Worm (Caenorhabditis elegans) whole organism, L3 larva: Measurements from ENCODE around the gene F32D8.12.

Experiments
- R02D3.7 ChIP-seq: fragments of 150-350 bp; optimal IDR thresholded peaks from 2 replicates; lab custom pipeline; 2014; ENCODE audit warnings: missing biosample characterization, missing genetic modification characterization
- ceh-9 ChIP-seq: sonication (generic microtip); optimal IDR thresholded peaks from 2 replicates; lab custom pipeline; 2018; ENCODE audit warnings: missing biosample characterization, missing genetic modification characterization
- fos-1 ChIP-seq: fragments of 150-350 bp; optimal IDR thresholded peaks from 2 replicates; lab custom pipeline; 2014; ENCODE audit warnings: missing biosample characterization, missing genetic modification characterization
- lin-39 ChIP-seq: fragments of 150-350 bp; optimal IDR thresholded peaks from 2 replicates; lab custom pipeline; 2018; ENCODE audit warnings: missing biosample characterization, missing genetic modification reagents, missing genetic modification characterization
- nhr-23 ChIP-seq: fragments of 150-350 bp; optimal IDR thresholded peaks from 2 replicates; lab custom pipeline; 2014; ENCODE audit warnings: missing biosample characterization, missing genetic modification reagents, missing genetic modification characterization
- nhr-237 ChIP-seq: fragments of 150-350 bp; optimal IDR thresholded peaks from 2 replicates; lab custom pipeline; 2014; ENCODE audit warnings: missing biosample characterization, missing genetic modification characterization
- nhr-25 ChIP-seq: sonication (generic microtip); optimal IDR thresholded peaks from 2 replicates; lab custom pipeline; 2017; ENCODE audit warnings: missing biosample characterization, missing genetic modification characterization
- nhr-28 ChIP-seq: fragments of 150-350 bp; optimal IDR thresholded peaks from 2 replicates; lab custom pipeline; 2014; ENCODE audit warnings: missing biosample characterization, missing genetic modification characterization
- skn-1 ChIP-seq: fragments of 150-350 bp; optimal IDR thresholded peaks from 2 replicates; lab custom pipeline; 2014; ENCODE audit warnings: missing biosample characterization, missing genetic modification characterization
- unc-39 ChIP-seq: sonication (generic microtip); optimal IDR thresholded peaks from 4 replicates; lab custom pipeline; 2017; ENCODE audit warnings: missing biosample characterization, missing genetic modification characterization
- unc-62 ChIP-seq: fragments of 150-350 bp; sonication (generic microtip); optimal IDR thresholded peaks from 4 replicates; lab custom pipeline; 2014; ENCODE audit warnings: missing biosample characterization, missing genetic modification reagents, missing genetic modification characterization

DNA sequence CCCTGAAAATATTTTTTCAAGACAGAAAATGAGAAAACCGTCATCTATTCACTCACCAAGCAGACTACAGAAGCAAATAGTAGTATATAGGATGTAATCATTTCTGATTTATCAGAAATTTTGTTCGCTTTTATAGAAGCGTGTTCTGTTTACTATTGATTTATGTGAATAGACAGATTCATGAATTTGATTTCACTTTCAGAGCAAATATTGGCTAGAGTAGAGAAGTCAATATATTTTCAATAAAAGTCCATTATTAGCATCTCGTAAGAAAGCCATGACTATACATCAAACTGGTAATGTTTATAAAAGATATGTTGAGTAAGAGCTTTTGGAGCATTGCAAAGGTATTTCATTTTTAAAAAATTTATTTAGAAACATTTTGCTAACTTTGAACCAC is 40.4 kb upstream of the F32D8.12 start, which contains the start of gene scvp-1:
- TF ChIP-seq nhr-23 (tag; lab: Kevin White, UChicago) (no peak), nhr-25 (tag; lab: Kevin White, UChicago) (no peak), unc-62 (GFP tag; lab: Kevin White, UChicago) (no peak), nhr-237 (tag; lab: Kevin White, UChicago) (no peak), unc-39 (tag; lab: Kevin White, UChicago) (no peak), skn-1 (tag; lab: Kevin White, UChicago) (no peak), lin-39 (tag; lab: Kevin White, UChicago) (no peak), fos-1 (tag; lab: Kevin White, UChicago) (no peak), nhr-28 (tag; lab: Kevin White, UChicago) (no peak), R02D3.7 (tag; lab: Kevin White, UChicago) (no peak), ceh-9 (tag; lab: Kevin White, UChicago) (no peak)
